Worm (Caenorhabditis elegans) whole organism, mixed stage, embryonic: ENCODE measurements around the gene gro-1.
A peak's percentile ranks its signal among the peaks of the same experiment; 100 is the strongest.

ENCODE experiments used
- M03D4.4 ChIP-seq: sonication (generic microtip); optimal IDR thresholded peaks from 2 replicates; lab custom pipeline; 2017; ENCODE audit warnings: mild to moderate bottlenecking, missing genetic modification characterization, missing compliant biosample characterization
- bed-3 ChIP-seq: fragments of 200-800 bp; sonication (Bioruptor generic); optimal IDR thresholded peaks from 3 replicates; lab custom pipeline; 2018; ENCODE audit warnings: mild to moderate bottlenecking, missing genetic modification characterization, moderate library complexity, missing compliant biosample characterization
- blmp-1 ChIP-seq: fragments of 150-350 bp; optimal IDR thresholded peaks from 2 replicates; lab custom pipeline; 2014; ENCODE audit warnings: missing biosample characterization, missing genetic modification characterization
- ceh-43 ChIP-seq: fragments of 200-800 bp; sonication (Bioruptor generic); optimal IDR thresholded peaks from 2 replicates; lab custom pipeline; 2018; ENCODE audit warnings: mild to moderate bottlenecking, missing genetic modification characterization, moderate library complexity, missing compliant biosample characterization
- ceh-83 ChIP-seq: fragments of 200-800 bp; sonication (Bioruptor generic); optimal IDR thresholded peaks from 2 replicates; lab custom pipeline; 2018; ENCODE audit warnings: mild to moderate bottlenecking, missing genetic modification characterization, missing compliant biosample characterization
- ces-1 ChIP-seq: fragments of 150-350 bp; optimal IDR thresholded peaks from 2 replicates; lab custom pipeline; 2014; ENCODE audit warnings: missing biosample characterization, missing genetic modification reagents, missing genetic modification characterization
- cnd-1 ChIP-seq: fragments of 200-800 bp; sonication (Bioruptor generic); optimal IDR thresholded peaks from 2 replicates; lab custom pipeline; 2018; ENCODE audit warnings: mild to moderate bottlenecking, missing genetic modification characterization, missing compliant biosample characterization
- drap-1 ChIP-seq: fragments of 200-800 bp; sonication (Bioruptor generic); optimal IDR thresholded peaks from 3 replicates; lab custom pipeline; 2018; ENCODE audit warnings: mild to moderate bottlenecking, missing genetic modification characterization, missing compliant biosample characterization
- elt-1 ChIP-seq: sonication (generic microtip); optimal IDR thresholded peaks from 2 replicates; lab custom pipeline; 2017; ENCODE audit warnings: missing genetic modification characterization, mild to moderate bottlenecking, missing compliant biosample characterization, antibody characterized with exemption, moderate library complexity, borderline replicate concordance; ENCODE audit not compliant: insufficient read depth
- elt-3 ChIP-seq: fragments of 150-350 bp; optimal IDR thresholded peaks from 2 replicates; lab custom pipeline; 2014; ENCODE audit warnings: missing biosample characterization, missing genetic modification characterization
- flh-1 ChIP-seq: fragments of 200-800 bp; sonication (Bioruptor generic); optimal IDR thresholded peaks from 2 replicates; lab custom pipeline; 2018; ENCODE audit warnings: mild to moderate bottlenecking, missing genetic modification characterization, moderate library complexity, missing compliant biosample characterization
- ham-2 ChIP-seq: fragments of 200-800 bp; sonication (Bioruptor generic); optimal IDR thresholded peaks from 2 replicates; lab custom pipeline; 2018; ENCODE audit warnings: mild to moderate bottlenecking, missing genetic modification characterization, missing compliant biosample characterization
- lin-13 ChIP-seq: fragments of 150-350 bp; optimal IDR thresholded peaks from 2 replicates; lab custom pipeline; 2014; ENCODE audit warnings: missing biosample characterization, missing genetic modification characterization
- lsy-2 ChIP-seq: fragments of 150-350 bp; optimal IDR thresholded peaks from 2 replicates; lab custom pipeline; 2014; ENCODE audit warnings: missing biosample characterization, missing genetic modification characterization
- mab-5 ChIP-seq: fragments of 150-350 bp; optimal IDR thresholded peaks from 2 replicates; lab custom pipeline; 2014; ENCODE audit warnings: missing biosample characterization, missing genetic modification characterization
- mep-1 ChIP-seq: fragments of 150-350 bp; optimal IDR thresholded peaks from 2 replicates; lab custom pipeline; 2017; ENCODE audit warnings: missing biosample characterization, missing genetic modification reagents, missing genetic modification characterization, inconsistent platforms
- mls-2 ChIP-seq: sonication (generic microtip); optimal IDR thresholded peaks from 2 replicates; lab custom pipeline; 2016; ENCODE audit warnings: mild to moderate bottlenecking, missing genetic modification characterization, moderate library complexity, missing compliant biosample characterization
- nhr-12 ChIP-seq: fragments of 150-350 bp; optimal IDR thresholded peaks from 2 replicates; lab custom pipeline; 2014; ENCODE audit warnings: missing biosample characterization, missing genetic modification characterization
- nhr-2 ChIP-seq: fragments of 150-350 bp; optimal IDR thresholded peaks from 2 replicates; lab custom pipeline; 2014; ENCODE audit warnings: missing biosample characterization, missing genetic modification characterization
- nhr-237 ChIP-seq: fragments of 150-350 bp; optimal IDR thresholded peaks from 2 replicates; lab custom pipeline; 2014; ENCODE audit warnings: missing biosample characterization, missing genetic modification characterization
- nhr-28 ChIP-seq: fragments of 150-350 bp; optimal IDR thresholded peaks from 2 replicates; lab custom pipeline; 2014; ENCODE audit warnings: missing biosample characterization, missing genetic modification characterization
- nhr-76 ChIP-seq: sonication (generic microtip); optimal IDR thresholded peaks from 2 replicates; lab custom pipeline; 2017; ENCODE audit warnings: missing biosample characterization, missing genetic modification characterization
- pha-4 ChIP-seq: fragments of 150-350 bp; optimal IDR thresholded peaks from 2 replicates; lab custom pipeline; 2018; ENCODE audit warnings: missing biosample characterization, missing genetic modification reagents, missing genetic modification characterization
- sem-2 ChIP-seq: fragments of 200-800 bp; sonication (Bioruptor generic); optimal IDR thresholded peaks from 2 replicates; lab custom pipeline; 2018; ENCODE audit warnings: mild to moderate bottlenecking, missing genetic modification characterization, missing compliant biosample characterization
- snpc-4 ChIP-seq: fragments of 150-350 bp; optimal IDR thresholded peaks from 2 replicates; lab custom pipeline; 2014; ENCODE audit warnings: missing biosample characterization, missing genetic modification characterization
- unc-39 ChIP-seq: fragments of 150-350 bp; optimal IDR thresholded peaks from 2 replicates; lab custom pipeline; 2014; ENCODE audit warnings: missing biosample characterization, missing genetic modification characterization
- unc-62 ChIP-seq: fragments of 150-350 bp; optimal IDR thresholded peaks from 2 replicates; lab custom pipeline; 2014; ENCODE audit warnings: missing biosample characterization, missing genetic modification reagents, missing genetic modification characterization
- zip-8 ChIP-seq: fragments of 150-350 bp; optimal IDR thresholded peaks from 2 replicates; lab custom pipeline; 2014; ENCODE audit warnings: missing biosample characterization, missing genetic modification characterization
- ztf-11 ChIP-seq: fragments of 150-350 bp; optimal IDR thresholded peaks from 2 replicates; lab custom pipeline; 2014; ENCODE audit warnings: missing biosample characterization, missing genetic modification characterization

gro-1 gene

DNA sequence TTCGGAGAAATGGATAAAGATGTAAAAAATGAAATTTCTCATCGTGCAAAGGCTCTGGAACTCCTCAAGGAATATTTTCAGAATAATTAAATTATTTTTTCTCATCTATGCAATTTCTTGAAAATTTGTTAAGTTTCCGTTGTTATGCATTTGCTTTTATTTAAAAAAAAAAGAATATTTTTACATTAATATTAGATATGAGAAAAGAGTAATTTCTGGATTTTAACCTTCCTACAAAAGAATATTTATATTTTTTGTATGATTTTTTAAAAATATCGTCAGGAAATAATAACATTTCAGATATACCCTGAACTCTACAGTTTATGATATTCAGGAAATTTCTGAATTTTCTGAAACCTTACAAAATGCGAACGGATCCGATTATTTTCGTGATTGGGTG lies at the start of gene gro-1:
Gene gro-1 (plus strand): TSS at position 301 of the 400 bp plus-strand sequence.
- TF ChIP-seq snpc-4 (tag; lab: Kevin White, UChicago) = no peak
- TF ChIP-seq M03D4.4 (tag; lab: Kevin White, UChicago) = no peak
- no peak for TF ChIP-seq flh-1 (GFP tag; lab: Kevin White, UChicago)
- TF ChIP-seq elt-1 = no peak
- no peak for TF ChIP-seq nhr-12 (tag; lab: Kevin White, UChicago)

DNA sequence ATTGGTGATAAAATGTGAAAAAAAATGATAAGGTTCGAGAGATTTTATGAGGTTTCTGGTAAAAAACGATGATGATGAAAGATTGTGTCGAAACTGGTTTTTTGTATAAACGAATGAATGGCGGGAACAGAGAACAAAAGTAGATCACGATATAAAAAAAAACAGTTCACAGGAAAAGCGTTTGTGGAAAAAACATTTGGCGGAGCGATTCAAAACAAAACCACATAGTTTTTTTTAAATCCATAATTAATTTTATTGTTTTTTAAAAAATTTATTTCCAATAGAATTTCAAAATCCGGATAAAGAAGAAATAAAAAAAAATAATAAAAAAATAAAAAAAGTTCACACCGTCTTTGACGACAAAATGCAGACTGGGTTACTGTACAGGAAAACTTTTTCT lies 49.5 kb upstream of the gro-1 start, which contains the start of gene ZC155.4:
Gene ZC155.4 (minus strand): TSS at position 101 of the 400 bp plus-strand sequence.
- no peak for TF ChIP-seq sem-2 (GFP tag; lab: Kevin White, UChicago)
- TF ChIP-seq mls-2 (tag; lab: Kevin White, UChicago) = no peak
- no peak for TF ChIP-seq ham-2 (GFP tag; lab: Kevin White, UChicago)
- no peak for TF ChIP-seq pha-4 (tag; lab: Kevin White, UChicago)
- no peak for TF ChIP-seq zip-8
- no peak for TF ChIP-seq bed-3 (GFP tag; lab: Kevin White, UChicago)
- no peak for TF ChIP-seq nhr-2
- no peak for TF ChIP-seq elt-3
- TF ChIP-seq snpc-4 (tag; lab: Kevin White, UChicago) = no peak
- TF ChIP-seq cnd-1 (tag; lab: Kevin White, UChicago) = no peak
- TF ChIP-seq ceh-83 (GFP tag; lab: Kevin White, UChicago) = no peak
- TF ChIP-seq flh-1 (GFP tag; lab: Kevin White, UChicago) = no peak
- no peak for TF ChIP-seq ztf-11 (tag; lab: Kevin White, UChicago)
- TF ChIP-seq mab-5 (tag; lab: Kevin White, UChicago) = no peak
- TF ChIP-seq blmp-1 (tag; lab: Kevin White, UChicago) = no peak
- TF ChIP-seq, all 35 proteins: peak for 0

- TF ChIP-seq unc-39 (no peak), ceh-83 (GFP tag; lab: Kevin White, UChicago) (no peak)
These were observed 47.4 kb upstream of the gro-1 start, which contains the start of gene cutl-19 for ce11 chrIII:5217511-5217910. cutl-19 (minus strand) TSS chrIII:5217611.

- no peak for TF ChIP-seq lsy-2 (tag; lab: Kevin White, UChicago)
- no peak for TF ChIP-seq zip-8
- TF ChIP-seq pha-4 (tag; lab: Kevin White, UChicago) = no peak
- TF ChIP-seq lin-13 = no peak
- TF ChIP-seq elt-1 = no peak
- no peak for TF ChIP-seq cnd-1 (tag; lab: Kevin White, UChicago)
- no peak for TF ChIP-seq unc-39
- no peak for TF ChIP-seq mab-5 (tag; lab: Kevin White, UChicago)
- no peak for TF ChIP-seq drap-1
- no peak for TF ChIP-seq ham-2 (GFP tag; lab: Kevin White, UChicago)
- no peak for TF ChIP-seq ces-1 (GFP tag; lab: Kevin White, UChicago)
- no peak for TF ChIP-seq nhr-237 (tag; lab: Kevin White, UChicago)
These were observed 46.2 kb upstream of the gro-1 start, which contains the start of gene ZC155.2 for ce11 chrIII:5218687-5219086. ZC155.2 (plus strand) TSS chrIII:5218987.

DNA sequence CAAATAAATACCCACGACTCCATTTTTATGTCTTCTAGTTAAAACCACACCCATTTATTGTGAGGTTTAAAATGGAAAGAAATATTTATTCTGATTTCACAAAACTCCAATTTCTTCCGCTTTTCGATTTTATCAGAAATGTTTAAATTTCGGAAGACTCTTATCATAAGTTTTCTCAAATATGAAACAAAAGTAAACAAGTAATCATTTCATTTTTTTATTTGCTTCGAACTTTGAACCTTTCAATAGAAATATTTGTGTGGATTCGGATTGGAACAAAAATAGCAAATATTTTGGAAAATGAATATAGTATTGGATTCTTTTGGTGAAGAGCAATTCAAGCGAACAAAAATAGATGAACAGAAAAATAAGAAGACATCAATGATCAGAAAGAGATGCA lies 43.1 kb upstream of the gro-1 start:
- TF ChIP-seq sem-2 (GFP tag; lab: Kevin White, UChicago) = no peak
- no peak for TF ChIP-seq M03D4.4 (tag; lab: Kevin White, UChicago)
- TF ChIP-seq mep-1 (tag; lab: Kevin White, UChicago) = no peak
- no peak for TF ChIP-seq mab-5 (tag; lab: Kevin White, UChicago)
- no peak for TF ChIP-seq ham-2 (GFP tag; lab: Kevin White, UChicago)
- no peak for TF ChIP-seq lsy-2 (tag; lab: Kevin White, UChicago)
- no peak for TF ChIP-seq unc-62 (GFP tag; lab: Kevin White, UChicago)
- TF ChIP-seq ceh-43 (GFP tag; lab: Kevin White, UChicago) = no peak
- no peak for TF ChIP-seq elt-1
- no peak for TF ChIP-seq nhr-76 (tag; lab: Kevin White, UChicago)
- no peak for TF ChIP-seq blmp-1 (tag; lab: Kevin White, UChicago)
- no peak for TF ChIP-seq zip-8
- TF ChIP-seq elt-3 = no peak
- TF ChIP-seq cnd-1 (tag; lab: Kevin White, UChicago) = no peak
- TF ChIP-seq nhr-12 (tag; lab: Kevin White, UChicago) = no peak
- no peak for TF ChIP-seq nhr-28 (tag; lab: Kevin White, UChicago)

DNA sequence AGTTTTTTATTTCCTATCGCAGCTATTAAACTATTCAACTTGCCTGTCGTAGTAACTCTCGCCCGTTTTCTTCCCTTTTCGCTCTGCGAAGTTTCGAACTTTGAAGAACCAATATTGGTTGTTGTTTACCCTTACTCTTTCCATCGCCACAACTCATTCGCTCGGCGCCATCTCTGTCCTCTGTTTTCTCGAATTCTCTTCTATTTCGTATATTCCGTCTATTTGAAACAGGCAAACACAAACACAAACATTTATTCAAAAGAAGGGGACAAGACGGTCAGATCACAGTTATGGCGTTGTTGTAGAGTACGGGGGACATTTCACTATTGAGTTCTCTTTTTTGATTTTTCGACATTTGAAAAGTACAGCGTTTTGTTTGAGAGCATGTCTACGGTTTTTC lies 42.1 kb upstream of the gro-1 start:
- no peak for TF ChIP-seq ham-2 (GFP tag; lab: Kevin White, UChicago)
- TF ChIP-seq elt-3 = no peak
- peak; percentile 8 for TF ChIP-seq pha-4 (tag; lab: Kevin White, UChicago)
- no peak for TF ChIP-seq ceh-83 (GFP tag; lab: Kevin White, UChicago)
